Worm (Caenorhabditis elegans) whole organism, L4 larva: ENCODE data around the gene F02E11.2.
A peak's percentile ranks its signal among the peaks of the same experiment; 100 is the strongest.

Experiments
- D1046.2 ChIP-seq: fragments of 200-800 bp; sonication (Bioruptor generic); IDR thresholded peaks from 2 replicates; pipeline ENCODE4 v1.3.6; 2022; ENCODE audit warnings: missing genetic modification characterization, missing compliant biosample characterization
- F10B5.3 ChIP-seq: sonication (generic microtip); optimal IDR thresholded peaks from 2 replicates; lab custom pipeline; 2016; ENCODE audit warnings: mild to moderate bottlenecking, missing genetic modification characterization, missing compliant biosample characterization
- Y48G9A.11 ChIP-seq: fragments of 200-800 bp; sonication (Bioruptor generic); IDR thresholded peaks from 2 replicates; pipeline ENCODE4 v1.3.6; 2022; ENCODE audit warnings: missing genetic modification reagents, missing genetic modification characterization, missing compliant biosample characterization
- aha-1 ChIP-seq: fragments of 150-350 bp; peaks from one replicate; lab custom pipeline; 2014; ENCODE audit warnings: missing biosample characterization, missing genetic modification characterization
- ctbp-1 ChIP-seq: fragments of 200-800 bp; sonication (Bioruptor generic); IDR thresholded peaks from 2 replicates; pipeline ENCODE4 v1.3.6; 2022; ENCODE audit warnings: missing genetic modification reagents, missing genetic modification characterization, missing compliant biosample characterization
- daf-12 ChIP-seq: fragments of 150-350 bp; optimal IDR thresholded peaks from 2 replicates; lab custom pipeline; 2014; ENCODE audit warnings: missing biosample characterization, missing genetic modification reagents, missing genetic modification characterization
- dmd-6 ChIP-seq: fragments of 200-800 bp; sonication (Bioruptor generic); IDR thresholded peaks from 2 replicates; pipeline ENCODE4 v1.3.6; 2022; ENCODE audit warnings: missing genetic modification reagents, missing genetic modification characterization, missing compliant biosample characterization
- duxl-1 ChIP-seq: sonication (generic microtip); optimal IDR thresholded peaks from 2 replicates; lab custom pipeline; 2016; ENCODE audit warnings: mild to moderate bottlenecking, missing genetic modification characterization, moderate library complexity, missing compliant biosample characterization; ENCODE audit not compliant: poor library complexity
- hlh-30 ChIP-seq: sonication (generic microtip); optimal IDR thresholded peaks from 2 replicates; lab custom pipeline; 2017; ENCODE audit warnings: antibody characterized with exemption, mild to moderate bottlenecking, missing genetic modification characterization, missing compliant biosample characterization; ENCODE audit not compliant: insufficient read depth
- lin-1 ChIP-seq: fragments of 200-800 bp; sonication (Bioruptor generic); IDR thresholded peaks from 2 replicates; pipeline ENCODE4 v1.3.6; 2022; ENCODE audit warnings: missing genetic modification reagents, missing genetic modification characterization, missing compliant biosample characterization
- lin-13 ChIP-seq: fragments of 150-350 bp; optimal IDR thresholded peaks from 2 replicates; lab custom pipeline; 2014; ENCODE audit warnings: missing biosample characterization, missing genetic modification reagents, missing genetic modification characterization
- lsy-2 ChIP-seq, 2 experiments: fragments of 150-350 bp in 1 of 2; sonication (generic microtip) in 1 of 2; optimal IDR thresholded peaks; 2 replicates each; lab custom pipeline; 2014 to 2017; ENCODE audit warnings: missing biosample characterization in 2 of 2, missing genetic modification characterization in 2 of 2
- madf-9 ChIP-seq: fragments of 200-800 bp; sonication (Bioruptor generic); conservative IDR thresholded peaks from 2 replicates; pipeline ENCODE4 v1.3.6; 2022; ENCODE audit warnings: missing genetic modification reagents, missing genetic modification characterization, missing compliant biosample characterization
- mdl-1 ChIP-seq, 2 experiments: fragments of 150-350 bp in 1 of 2; sonication (generic microtip) in 1 of 2; optimal IDR thresholded peaks; 2 replicates each; lab custom pipeline; 2014 to 2017; ENCODE audit warnings: missing biosample characterization in 2 of 2, missing genetic modification characterization in 2 of 2
- mdt-29 ChIP-seq: fragments of 200-800 bp; sonication (Bioruptor generic); IDR thresholded peaks from 2 replicates; pipeline ENCODE4 v1.3.6; 2022; ENCODE audit warnings: missing genetic modification reagents, missing genetic modification characterization, missing compliant biosample characterization
- nhr-237 ChIP-seq: sonication (generic microtip); optimal IDR thresholded peaks from 2 replicates; lab custom pipeline; 2017; ENCODE audit warnings: missing biosample characterization, missing genetic modification characterization
- nhr-42 ChIP-seq: fragments of 200-800 bp; sonication (Bioruptor generic); IDR thresholded peaks from 2 replicates; pipeline ENCODE4 v1.3.6; 2022; ENCODE audit warnings: missing genetic modification characterization, missing compliant biosample characterization
- nhr-48 ChIP-seq: sonication (generic microtip); optimal IDR thresholded peaks from 2 replicates; lab custom pipeline; 2016; ENCODE audit warnings: mild to moderate bottlenecking, missing genetic modification characterization, missing compliant biosample characterization
- nhr-6 ChIP-seq: fragments of 150-350 bp; optimal IDR thresholded peaks from 2 replicates; lab custom pipeline; 2014; ENCODE audit warnings: missing biosample characterization, missing genetic modification characterization
- php-3 ChIP-seq: fragments of 200-800 bp; sonication (Bioruptor generic); IDR thresholded peaks from 2 replicates; pipeline ENCODE4 v1.3.6; 2022; ENCODE audit warnings: missing genetic modification reagents, missing genetic modification characterization, missing compliant biosample characterization
- rbr-2 ChIP-seq: sonication (generic microtip); optimal IDR thresholded peaks from 2 replicates; lab custom pipeline; 2016; ENCODE audit warnings: missing genotype, missing genetic modification characterization, missing compliant biosample characterization
- sdz-12 ChIP-seq: fragments of 200-800 bp; sonication (Bioruptor generic); optimal IDR thresholded peaks from 2 replicates; lab custom pipeline; 2018; ENCODE audit warnings: mild to moderate bottlenecking, missing genetic modification characterization, missing compliant biosample characterization
- set-16 ChIP-seq: fragments of 200-800 bp; sonication (Bioruptor generic); IDR thresholded peaks from 2 replicates; pipeline ENCODE4 v1.3.6; 2022; ENCODE audit warnings: missing genetic modification reagents, missing genetic modification characterization, missing compliant biosample characterization
- unc-130 ChIP-seq: sonication (generic microtip); optimal IDR thresholded peaks from 2 replicates; lab custom pipeline; 2016; ENCODE audit warnings: missing genetic modification reagents, missing genetic modification characterization, missing compliant biosample characterization
- unc-62 ChIP-seq, 3 experiments: fragments of 150-350 bp in 1 of 3; sonication (generic microtip); optimal IDR thresholded peaks in 2 of 3; peaks in 1 of 3; 1 replicate in 1 of 3; 2 replicates in 2 of 3; lab custom pipeline; 2014 to 2017; ENCODE audit warnings: missing biosample characterization in 3 of 3, missing genetic modification characterization in 3 of 3, missing genetic modification reagents in 3 of 3, missing genotype in 1 of 3
- zag-1 ChIP-seq: fragments of 150-350 bp; optimal IDR thresholded peaks from 2 replicates; lab custom pipeline; 2014; ENCODE audit warnings: missing biosample characterization, missing genetic modification characterization
- zip-2 ChIP-seq: fragments of 150-350 bp; optimal IDR thresholded peaks from 2 replicates; lab custom pipeline; 2014; ENCODE audit warnings: missing biosample characterization, missing genetic modification characterization

Gene F02E11.2

DNA sequence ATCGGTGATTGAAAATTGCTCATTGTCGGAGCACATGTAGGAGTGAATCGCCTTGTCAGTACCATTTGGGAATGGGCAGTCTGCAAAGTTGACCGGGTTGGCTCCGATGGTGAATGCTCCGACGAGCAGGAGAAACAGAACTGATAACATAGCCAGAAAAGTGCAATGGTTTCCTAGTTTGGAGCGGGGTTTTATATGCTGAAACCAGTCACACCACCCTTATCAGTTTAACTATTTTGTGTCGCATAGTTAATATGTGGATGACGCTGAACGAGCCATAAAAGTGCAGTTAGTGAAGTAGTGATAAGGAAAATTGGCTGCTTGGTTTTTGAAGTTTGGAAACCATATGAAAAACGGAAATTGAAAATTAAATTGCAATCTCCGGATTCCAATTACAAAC, 16.8 kb upstream of the F02E11.2 start, which contains the start of gene C17F4.7 (continued):
- TF ChIP-seq unc-62 (GFP tag; optimal IDR thresholded peaks at IDR 0.05 in 1 of 2; lab: Kevin White, UChicago) = peak in 1 of 2 experiments; percentile 80
- TF ChIP-seq unc-62 (tag; optimal IDR thresholded peaks at IDR 0.05; lab: Kevin White, UChicago) = no peak
- no peak for TF ChIP-seq nhr-42 (GFP tag; lab: Robert Waterston, UW)
- TF ChIP-seq lin-13 (GFP tag; lab: Kevin White, UChicago) = no peak
- TF ChIP-seq, all 104 proteins: peak for 19

- TF ChIP-seq set-16 (GFP tag; lab: Robert Waterston, UW) (peak; percentile 58; the same call in 1 of the 2 replicates), daf-12 (no peak), sdz-12 (no peak)
Measured at ce11 chrII:3247556-3247955, 15.0 kb upstream of the F02E11.2 start.

ce11 chrII:3248043-3248718, 14.4 kb upstream of the F02E11.2 start, which contains the start of the genes fbxc-50 and C17F4.2:
Gene fbxc-50, minus strand, starts transcription at chrII:3248123.
Gene C17F4.2, plus strand, starts transcription at chrII:3248668.
- TF ChIP-seq unc-62 (GFP tag; optimal IDR thresholded peaks at IDR 0.05 in 1 of 2; lab: Kevin White, UChicago) (no peak), unc-62 (tag; optimal IDR thresholded peaks at IDR 0.05; lab: Kevin White, UChicago) (no peak), lsy-2 (tag; optimal IDR thresholded peaks at IDR 0.05; lab: Kevin White, UChicago) (no peak), zip-2 (tag; lab: Kevin White, UChicago) (no peak), duxl-1 (tag; lab: Kevin White, UChicago) (no peak), zag-1 (tag; lab: Kevin White, UChicago) (no peak), unc-130 (GFP tag; lab: Kevin White, UChicago) (no peak), nhr-6 (no peak), Y48G9A.11 (GFP tag; lab: Robert Waterston, UW) (no peak), rbr-2 (tag; lab: Kevin White, UChicago) (no peak)
- TF ChIP-seq, all 104 proteins: peak for 0

ce11 chrII:3249406-3249805, 13.2 kb upstream of the F02E11.2 start, which contains the start of gene clec-124:
Gene clec-124, plus strand, starts transcription at chrII:3249706.
- TF ChIP-seq ctbp-1 (GFP tag; lab: Robert Waterston, UW) (no peak), F10B5.3 (no peak), madf-9 (GFP tag; lab: Robert Waterston, UW) (no peak), hlh-30 (tag; lab: Kevin White, UChicago) (no peak), nhr-48 (tag; lab: Kevin White, UChicago) (no peak), dmd-6 (GFP tag; lab: Robert Waterston, UW) (no peak), aha-1 (tag; lab: Kevin White, UChicago) (no peak), D1046.2 (no peak), php-3 (GFP tag; lab: Robert Waterston, UW) (no peak), nhr-237 (tag; lab: Kevin White, UChicago) (no peak)

DNA sequence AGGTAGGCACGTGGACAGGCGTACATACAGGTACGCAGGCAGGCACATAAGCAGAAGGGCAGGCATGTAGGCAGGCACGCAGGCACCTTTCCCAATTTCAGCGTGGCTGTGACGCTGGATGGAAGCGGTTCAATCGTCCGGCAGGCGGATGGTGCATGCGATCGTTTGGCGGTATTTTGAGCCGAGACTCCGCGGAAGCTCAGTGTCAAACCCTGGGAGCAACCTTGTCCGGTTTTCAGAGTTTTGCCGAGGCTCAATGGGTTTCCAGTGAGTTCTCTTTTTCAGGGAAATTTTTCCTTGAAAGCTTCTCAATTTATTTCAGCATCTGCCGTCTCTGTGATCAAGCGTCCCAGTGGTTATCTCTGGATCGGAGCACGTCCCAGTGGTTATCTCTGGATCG, 12.4 kb upstream of the F02E11.2 start:
- TF ChIP-seq php-3 (GFP tag; lab: Robert Waterston, UW) (no peak), lin-1 (GFP tag; lab: Robert Waterston, UW) (no peak), set-16 (GFP tag; lab: Robert Waterston, UW) (peak; percentile 60; the same call in 1 of the 2 replicates)

DNA sequence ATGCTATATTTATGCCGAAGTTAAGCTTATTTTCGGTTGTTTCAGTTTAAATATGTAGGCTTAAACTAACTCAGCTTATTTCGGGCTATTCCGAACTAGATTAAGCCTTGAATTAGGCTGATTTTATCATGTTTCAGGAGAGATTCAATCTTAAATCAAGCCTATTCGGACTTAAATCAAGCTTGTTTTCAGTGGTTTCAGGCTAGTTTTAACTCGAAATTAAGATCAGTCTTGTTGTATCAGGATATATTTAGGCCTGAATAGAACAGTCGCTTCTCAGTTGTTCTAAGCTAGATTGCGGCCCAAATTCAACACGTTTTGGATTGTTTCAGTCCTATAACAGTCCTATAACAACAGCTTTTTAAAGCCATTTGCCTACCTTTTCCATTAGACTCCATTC, 10.8 kb upstream of the F02E11.2 start:
- peak; percentile 96 for TF ChIP-seq aha-1 (tag; lab: Kevin White, UChicago)
- no peak for TF ChIP-seq mdt-29

ce11 chrII:3259254-3259653, 3.4 kb upstream of the F02E11.2 start, which contains the start of gene gcy-19:
Gene gcy-19, minus strand, starts transcription at chrII:3259354.
- TF ChIP-seq mdl-1 (tag; optimal IDR thresholded peaks at IDR 0.05; lab: Kevin White, UChicago) (no peak), unc-62 (GFP tag; optimal IDR thresholded peaks at IDR 0.05 in 1 of 2; lab: Kevin White, UChicago) (peak in 1 of 2 experiments; percentile 8), unc-62 (tag; optimal IDR thresholded peaks at IDR 0.05; lab: Kevin White, UChicago) (no peak)
